Worm (Caenorhabditis elegans): ENCODE results near the gene F26G1.10.

F26G1.10 gene

ce11 chrII:4802917-4803316 lies 28.7 kb downstream of the F26G1.10 start:
- no peak for TF ChIP-seq eor-1 (tag; optimal IDR thresholded peaks at IDR 0.05)
- TF ChIP-seq lin-15B (tag; optimal IDR thresholded peaks at IDR 0.05): no peak
- TF ChIP-seq ztf-11 (tag; optimal IDR thresholded peaks at IDR 0.05): no peak
- peak; percentile 38 for TF ChIP-seq pqm-1 (tag; optimal IDR thresholded peaks at IDR 0.05)
- no peak for TF ChIP-seq tbx-2 (tag; optimal IDR thresholded peaks at IDR 0.05)
- TF ChIP-seq unc-62 (GFP tag; optimal IDR thresholded peaks at IDR 0.05): no peak
- no peak for TF ChIP-seq ama-1 (optimal IDR thresholded peaks at IDR 0.05)
- TF ChIP-seq jun-1 (tag; optimal IDR thresholded peaks at IDR 0.05): no peak
- TF ChIP-seq pha-4 (tag; optimal IDR thresholded peaks at IDR 0.05): peak; percentile 10
- peak; percentile 96 for TF ChIP-seq elt-2 (tag; optimal IDR thresholded peaks at IDR 0.05)
- no peak for TF ChIP-seq nhr-237 (tag; optimal IDR thresholded peaks at IDR 0.05)
- no peak for TF ChIP-seq nhr-77 (tag; optimal IDR thresholded peaks at IDR 0.05)

- TF ChIP-seq egl-5 (tag; optimal IDR thresholded peaks at IDR 0.05) (peak; percentile 16), ztf-11 (tag; optimal IDR thresholded peaks at IDR 0.05) (no peak)
Observed at ce11 chrII:4805799-4806198, 31.6 kb downstream of the F26G1.10 start.

DNA sequence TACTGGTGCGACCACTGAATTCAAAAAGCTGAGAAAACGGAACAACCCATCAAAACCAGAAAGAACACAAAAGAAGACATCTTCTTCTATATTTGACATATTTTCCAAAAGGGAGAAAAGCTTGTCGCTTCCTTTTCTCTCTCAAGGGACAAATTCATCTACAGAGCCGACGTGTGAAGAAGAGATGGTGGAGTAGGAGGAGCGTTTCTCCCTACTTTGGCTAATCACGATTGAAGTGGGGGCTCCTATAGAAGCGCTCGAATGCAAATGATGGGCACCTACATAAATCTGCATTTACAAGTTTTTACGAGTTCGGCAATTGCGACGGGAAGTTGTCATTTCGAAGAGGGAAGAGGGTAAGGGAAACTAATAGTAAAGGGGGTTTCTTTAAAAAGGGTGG lies 32.1 kb downstream of the F26G1.10 start:
- no peak for TF ChIP-seq lsy-12 (tag; optimal IDR thresholded peaks at IDR 0.05)
- peak; percentile 41 for TF ChIP-seq unc-62 (GFP tag; optimal IDR thresholded peaks at IDR 0.05)
- no peak for TF ChIP-seq jun-1 (tag; optimal IDR thresholded peaks at IDR 0.05)
- no peak for TF ChIP-seq zag-1 (tag; optimal IDR thresholded peaks at IDR 0.05)
- no peak for TF ChIP-seq snpc-4 (tag; optimal IDR thresholded peaks at IDR 0.05)
- TF ChIP-seq lin-39 (tag; optimal IDR thresholded peaks at IDR 0.05): peak; percentile 36
- TF ChIP-seq R02D3.7 (tag; optimal IDR thresholded peaks at IDR 0.05): no peak
- peak; percentile 34 for TF ChIP-seq elt-1 (tag; optimal IDR thresholded peaks at IDR 0.05)
- no peak for TF ChIP-seq hmg-11 (tag; optimal IDR thresholded peaks at IDR 0.05)
- TF ChIP-seq pqm-1 (tag; optimal IDR thresholded peaks at IDR 0.05): no peak
- no peak for TF ChIP-seq nfya-1 (tag; optimal IDR thresholded peaks at IDR 0.05; ENCODE audit: insufficient read depth)
- no peak for TF ChIP-seq ceh-82 (tag; optimal IDR thresholded peaks at IDR 0.05)

DNA sequence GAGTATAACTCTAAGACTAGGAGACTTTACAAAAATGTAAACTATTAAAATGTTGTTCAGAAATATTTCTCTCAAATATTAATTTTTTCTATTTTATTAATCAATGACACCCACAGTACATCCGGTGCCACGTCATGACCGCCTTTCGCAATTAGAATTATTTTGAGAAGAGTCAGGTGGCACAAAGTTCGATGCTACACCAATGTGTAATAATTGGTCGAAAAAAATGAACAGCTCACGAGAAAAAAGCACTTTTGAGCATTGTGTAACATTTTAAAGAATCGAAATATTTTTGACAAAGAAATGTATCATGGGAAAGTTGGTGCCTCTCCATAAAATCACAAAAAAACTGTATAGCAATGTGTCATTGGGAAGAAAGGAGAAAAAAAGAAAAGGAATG lies 32.5 kb downstream of the F26G1.10 start:
- TF ChIP-seq daf-12 (tag; optimal IDR thresholded peaks at IDR 0.05) (no peak), elt-3 (tag; optimal IDR thresholded peaks at IDR 0.05) (no peak), unc-39 (tag; optimal IDR thresholded peaks at IDR 0.05) (no peak), lin-39 (tag; optimal IDR thresholded peaks at IDR 0.05) (no peak), fos-1 (tag; optimal IDR thresholded peaks at IDR 0.05) (no peak), aly-2 (tag; optimal IDR thresholded peaks at IDR 0.05) (no peak), nhr-237 (tag; optimal IDR thresholded peaks at IDR 0.05) (no peak), ceh-9 (tag; optimal IDR thresholded peaks at IDR 0.05) (no peak), ceh-82 (tag; optimal IDR thresholded peaks at IDR 0.05) (no peak), nhr-67 (tag; optimal IDR thresholded peaks at IDR 0.05) (no peak), nhr-77 (tag; optimal IDR thresholded peaks at IDR 0.05) (no peak), nhr-12 (tag; optimal IDR thresholded peaks at IDR 0.05) (no peak), fkh-10 (GFP tag; optimal IDR thresholded peaks at IDR 0.05) (no peak), jun-1 (tag; optimal IDR thresholded peaks at IDR 0.05) (no peak)

DNA sequence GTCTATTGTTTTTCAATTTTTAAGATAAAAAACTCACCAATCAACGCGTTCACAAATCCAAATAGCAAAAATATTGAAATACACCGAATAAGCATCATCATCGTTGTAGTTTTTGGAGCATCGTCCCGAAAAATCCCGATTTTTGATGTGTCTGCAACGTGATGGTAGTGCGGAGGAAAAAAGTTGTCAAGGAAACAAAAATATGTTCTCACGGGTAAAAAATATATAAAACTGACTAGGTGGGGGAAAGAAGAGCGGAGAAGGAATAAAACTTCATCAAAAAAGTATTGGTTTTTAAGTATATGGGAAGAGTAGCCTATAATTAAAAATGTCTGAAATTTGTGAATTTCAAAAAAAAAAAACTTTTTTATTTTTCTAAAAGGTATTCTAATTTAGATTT lies 37.8 kb downstream of the F26G1.10 start, which contains the start of gene rig-6:
Gene rig-6, minus strand, starts transcription at position 101 of the 400 bp plus-strand sequence.
- TF ChIP-seq lin-15B (tag; optimal IDR thresholded peaks at IDR 0.05) (no peak), daf-12 (tag; optimal IDR thresholded peaks at IDR 0.05) (no peak)

DNA sequence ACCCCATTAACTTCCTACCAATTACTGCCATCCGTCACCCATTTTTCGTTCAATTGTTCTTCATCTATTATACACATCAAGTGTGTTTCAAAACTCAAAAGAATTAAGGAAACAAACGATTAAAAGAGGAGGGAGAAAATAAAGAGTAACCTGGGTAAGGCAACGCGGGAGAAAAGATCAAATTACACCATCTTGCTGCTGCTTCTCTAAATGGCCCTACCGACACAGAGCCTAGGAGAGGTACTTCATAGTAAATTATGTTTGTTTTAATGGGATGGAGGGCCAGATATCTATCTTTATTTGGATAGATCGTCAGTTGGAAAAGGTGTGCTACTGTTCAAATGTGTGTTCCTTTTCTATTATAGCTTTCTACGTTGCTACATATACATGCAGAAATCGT lies 41.2 kb downstream of the F26G1.10 start:
- TF ChIP-seq elt-3 (tag; optimal IDR thresholded peaks at IDR 0.05): no peak
- TF ChIP-seq nhr-76 (tag; optimal IDR thresholded peaks at IDR 0.05): no peak
- TF ChIP-seq pha-4 (tag; optimal IDR thresholded peaks at IDR 0.05): no peak
- TF ChIP-seq unc-62 (GFP tag; optimal IDR thresholded peaks at IDR 0.05): no peak
- no peak for TF ChIP-seq nhr-43 (tag; optimal IDR thresholded peaks at IDR 0.05; ENCODE audit: poor library complexity, severe bottlenecking)
- TF ChIP-seq nhr-67 (tag; optimal IDR thresholded peaks at IDR 0.05): no peak
- TF ChIP-seq eor-1 (tag; optimal IDR thresholded peaks at IDR 0.05): no peak
